Fruit fly (Drosophila melanogaster) whole organism, prepupa: ENCODE data around the gene CG9098.

ENCODE experiments used
- CG11762 ChIP-seq: fragments of 200-800 bp; sonication (Bioruptor generic); optimal IDR thresholded peaks from 3 replicates; lab custom pipeline; 2016; ENCODE audit warnings: missing biosample characterization, missing genetic modification characterization; ENCODE audit not compliant: insufficient read depth
- CG11902 ChIP-seq: fragments of 200-800 bp; sonication (Bioruptor generic); optimal IDR thresholded peaks from 3 replicates; lab custom pipeline; 2016; ENCODE audit warnings: missing biosample characterization, missing genetic modification characterization
- CG15336 ChIP-seq: fragments of 200-800 bp; sonication (Bioruptor generic); IDR thresholded peaks from 2 replicates; pipeline ENCODE4 v1.3.6; 2022; ENCODE audit warnings: missing biosample characterization, missing genetic modification characterization
- CG1621 ChIP-seq: fragments of 200-800 bp; sonication (Bioruptor generic); optimal IDR thresholded peaks from 3 replicates; lab custom pipeline; 2018; ENCODE audit warnings: missing biosample characterization, mild to moderate bottlenecking, missing genetic modification characterization
- CG16779 ChIP-seq: fragments of 200-800 bp; sonication (Bioruptor generic); optimal IDR thresholded peaks from 3 replicates; lab custom pipeline; 2017; ENCODE audit warnings: missing biosample characterization, mild to moderate bottlenecking, missing genetic modification characterization
- CG3032 ChIP-seq: fragments of 200-800 bp; optimal IDR thresholded peaks from 2 replicates; lab custom pipeline; 2019; ENCODE audit warnings: missing biosample characterization, mild to moderate bottlenecking, missing genetic modification characterization, moderate library complexity
- CG31627 ChIP-seq: fragments of 200-800 bp; sonication (Bioruptor generic); optimal IDR thresholded peaks from 3 replicates; lab custom pipeline; 2016; ENCODE audit warnings: missing biosample characterization, missing genetic modification characterization
- CG32006 ChIP-seq: fragments of 200-800 bp; sonication (Bioruptor generic); optimal IDR thresholded peaks from 3 replicates; lab custom pipeline; 2017; ENCODE audit warnings: missing biosample characterization, mild to moderate bottlenecking, missing genetic modification characterization
- CG3919 ChIP-seq: fragments of 200-800 bp; sonication (Bioruptor generic); optimal IDR thresholded peaks from 3 replicates; lab custom pipeline; 2016; ENCODE audit warnings: missing biosample characterization, missing genetic modification characterization
- CG4318 ChIP-seq: fragments of 200-800 bp; sonication (Bioruptor generic); optimal IDR thresholded peaks from 3 replicates; lab custom pipeline; 2017; ENCODE audit warnings: missing biosample characterization, mild to moderate bottlenecking, missing genetic modification characterization
- CG6792 ChIP-seq: fragments of 200-800 bp; sonication (Bioruptor generic); optimal IDR thresholded peaks from 3 replicates; lab custom pipeline; 2016; ENCODE audit warnings: missing biosample characterization, missing genetic modification characterization
- CG6808 ChIP-seq: fragments of 200-800 bp; sonication (Bioruptor generic); optimal IDR thresholded peaks from 3 replicates; lab custom pipeline; 2017; ENCODE audit warnings: missing biosample characterization, missing genetic modification characterization, mild to moderate bottlenecking, moderate library complexity, missing genetic modification reagents
- CG6854 ChIP-seq: fragments of 200-800 bp; sonication (Bioruptor generic); optimal IDR thresholded peaks from 2 replicates; lab custom pipeline; 2017; ENCODE audit warnings: missing biosample characterization, mild to moderate bottlenecking, missing genetic modification characterization
- CG8119 ChIP-seq: fragments of 200-800 bp; sonication (Bioruptor generic); IDR thresholded peaks from 3 replicates; pipeline ENCODE4 v1.3.6; 2022; ENCODE audit warnings: missing biosample characterization, missing genetic modification characterization
- CG8319 ChIP-seq: fragments of 200-800 bp; sonication (Bioruptor generic); optimal IDR thresholded peaks from 3 replicates; lab custom pipeline; 2016; ENCODE audit warnings: missing biosample characterization, missing genetic modification characterization
- Eip78C ChIP-seq: fragments of 200-800 bp; sonication (Bioruptor generic); peaks from one replicate; lab custom pipeline; 2016; ENCODE audit warnings: missing biosample characterization, missing genetic modification characterization
- Eip93F ChIP-seq: fragments of 200-800 bp; sonication (Bioruptor generic); optimal IDR thresholded peaks from 2 replicates; lab custom pipeline; 2016; ENCODE audit warnings: missing biosample characterization, mild to moderate bottlenecking, missing genetic modification characterization
- Ets21C ChIP-seq: fragments of 200-800 bp; sonication (Bioruptor generic); optimal IDR thresholded peaks from 3 replicates; lab custom pipeline; 2016; ENCODE audit warnings: missing biosample characterization, missing genetic modification characterization
- Gug ChIP-seq: fragments of 200-800 bp; sonication (Bioruptor generic); IDR thresholded peaks from 2 replicates; pipeline ENCODE4 v1.3.6; 2022; ENCODE audit warnings: missing biosample characterization, missing genetic modification characterization
- Hr4 ChIP-seq: fragments of 200-800 bp; sonication (Bioruptor generic); optimal IDR thresholded peaks from 3 replicates; lab custom pipeline; 2016; ENCODE audit warnings: missing biosample characterization, missing genetic modification characterization
- Smox ChIP-seq: fragments of 200-800 bp; sonication (Bioruptor generic); optimal IDR thresholded peaks from 3 replicates; lab custom pipeline; 2016; ENCODE audit warnings: missing biosample characterization, missing genetic modification characterization
- Sox102F ChIP-seq: fragments of 200-800 bp; sonication (Bioruptor generic); optimal IDR thresholded peaks from 2 replicates; lab custom pipeline; 2016; ENCODE audit warnings: missing biosample characterization, mild to moderate bottlenecking, missing genetic modification characterization
- Sox15 ChIP-seq: fragments of 200-800 bp; sonication (Bioruptor generic); optimal IDR thresholded peaks from 3 replicates; lab custom pipeline; 2016; ENCODE audit warnings: missing biosample characterization, missing genetic modification characterization
- achi ChIP-seq: fragments of 200-800 bp; sonication (Bioruptor generic); optimal IDR thresholded peaks from 3 replicates; lab custom pipeline; 2016; ENCODE audit warnings: missing biosample characterization, missing genetic modification characterization
- acj6 ChIP-seq: fragments of 200-800 bp; sonication (Bioruptor generic); optimal IDR thresholded peaks from 3 replicates; lab custom pipeline; 2016; ENCODE audit warnings: missing biosample characterization, missing genetic modification characterization
- eg ChIP-seq: fragments of 200-800 bp; sonication (Bioruptor generic); IDR thresholded peaks from 3 replicates; pipeline ENCODE4 v1.3.6; 2022; ENCODE audit warnings: missing biosample characterization, missing genetic modification characterization
- esn ChIP-seq: fragments of 200-800 bp; sonication (Bioruptor generic); optimal IDR thresholded peaks from 2 replicates; lab custom pipeline; 2016; ENCODE audit warnings: missing biosample characterization, mild to moderate bottlenecking, missing genetic modification characterization, moderate library complexity
- fkh ChIP-seq: fragments of 200-800 bp; sonication (Bioruptor generic); optimal IDR thresholded peaks from 3 replicates; lab custom pipeline; 2017; ENCODE audit warnings: missing biosample characterization, mild to moderate bottlenecking, missing genetic modification characterization, moderate library complexity
- lz ChIP-seq: fragments of 200-800 bp; sonication (Bioruptor generic); optimal IDR thresholded peaks from 3 replicates; lab custom pipeline; 2016; ENCODE audit warnings: missing biosample characterization, missing genetic modification characterization
- pdm3 ChIP-seq: fragments of 200-800 bp; sonication (Bioruptor generic); optimal IDR thresholded peaks from 3 replicates; lab custom pipeline; 2016; ENCODE audit warnings: missing biosample characterization, missing genetic modification characterization
- salr ChIP-seq, 2 experiments: fragments of 200-800 bp; sonication (Bioruptor generic); optimal IDR thresholded peaks; 3 replicates each; lab custom pipeline; 2016 to 2018; ENCODE audit warnings: missing biosample characterization in 2 of 2, missing genetic modification characterization in 2 of 2, mild to moderate bottlenecking in 1 of 2
- spab ChIP-seq: fragments of 200-800 bp; sonication (Bioruptor generic); optimal IDR thresholded peaks from 2 replicates; lab custom pipeline; 2017; ENCODE audit warnings: missing biosample characterization, mild to moderate bottlenecking, missing genetic modification characterization, missing genetic modification reagents
- ss ChIP-seq, 2 experiments: fragments of 200-800 bp; sonication (Bioruptor generic); optimal IDR thresholded peaks; 2 replicates in 1 of 2; 3 replicates in 1 of 2; lab custom pipeline; 2017 to 2018; ENCODE audit warnings: mild to moderate bottlenecking in 2 of 2, missing biosample characterization in 2 of 2, missing genetic modification characterization in 2 of 2, moderate library complexity in 1 of 2
- svp ChIP-seq: fragments of 200-800 bp; sonication (Bioruptor generic); peaks from one replicate; lab custom pipeline; 2016; ENCODE audit warnings: missing biosample characterization, missing genetic modification characterization
- topi ChIP-seq: fragments of 200-800 bp; sonication (Bioruptor generic); optimal IDR thresholded peaks from 3 replicates; lab custom pipeline; 2016; ENCODE audit warnings: missing biosample characterization, missing genetic modification characterization

CG9098 gene

dm6 chr2L:5982334-5982987 lies 29.7 kb downstream of the CG9098 start (continued):
- TF ChIP-seq lz (GFP tag; lab: Kevin White, UChicago) = peak; percentile 45
- peak; percentile 2 for TF ChIP-seq CG6792
- TF ChIP-seq CG1621 (tag; lab: Kevin White, UChicago) = peak; percentile 88
- peak; percentile 16 for TF ChIP-seq CG32006 (GFP tag; lab: Kevin White, UChicago)
- TF ChIP-seq CG6854 (GFP tag; lab: Kevin White, UChicago) = peak; percentile 50
- TF ChIP-seq Sox102F (GFP tag; lab: Kevin White, UChicago) = no peak
- peak; percentile 22 for TF ChIP-seq Smox
- no peak for TF ChIP-seq CG4318
- TF ChIP-seq CG8119 (GFP tag; lab: Robert Waterston, UW) = no peak
- no peak for TF ChIP-seq CG11762 (GFP tag; lab: Kevin White, UChicago)
- no peak for TF ChIP-seq Sox15 (GFP tag; lab: Kevin White, UChicago)
- TF ChIP-seq acj6 (GFP tag; lab: Kevin White, UChicago) = no peak
- no peak for TF ChIP-seq CG15336 (GFP tag; lab: Robert Waterston, UW)
- peak; percentile 25 for TF ChIP-seq pdm3 (GFP tag; lab: Kevin White, UChicago)
- TF ChIP-seq svp = peak; percentile 92
- TF ChIP-seq CG3919 (GFP tag; lab: Kevin White, UChicago) = peak; percentile 57
- no peak for TF ChIP-seq Ets21C (GFP tag; lab: Kevin White, UChicago)
- no peak for TF ChIP-seq spab (GFP tag; lab: Kevin White, UChicago)
- no peak for TF ChIP-seq CG8319 (GFP tag; lab: Kevin White, UChicago)
- TF ChIP-seq CG11902 (GFP tag; lab: Kevin White, UChicago) = peak; percentile 53
- peak; percentile 27 for TF ChIP-seq esn (GFP tag; lab: Kevin White, UChicago)
- no peak for TF ChIP-seq Eip93F (GFP tag; lab: Kevin White, UChicago)
- peak; percentile 86 for TF ChIP-seq Eip78C (GFP tag; lab: Kevin White, UChicago)

DNA sequence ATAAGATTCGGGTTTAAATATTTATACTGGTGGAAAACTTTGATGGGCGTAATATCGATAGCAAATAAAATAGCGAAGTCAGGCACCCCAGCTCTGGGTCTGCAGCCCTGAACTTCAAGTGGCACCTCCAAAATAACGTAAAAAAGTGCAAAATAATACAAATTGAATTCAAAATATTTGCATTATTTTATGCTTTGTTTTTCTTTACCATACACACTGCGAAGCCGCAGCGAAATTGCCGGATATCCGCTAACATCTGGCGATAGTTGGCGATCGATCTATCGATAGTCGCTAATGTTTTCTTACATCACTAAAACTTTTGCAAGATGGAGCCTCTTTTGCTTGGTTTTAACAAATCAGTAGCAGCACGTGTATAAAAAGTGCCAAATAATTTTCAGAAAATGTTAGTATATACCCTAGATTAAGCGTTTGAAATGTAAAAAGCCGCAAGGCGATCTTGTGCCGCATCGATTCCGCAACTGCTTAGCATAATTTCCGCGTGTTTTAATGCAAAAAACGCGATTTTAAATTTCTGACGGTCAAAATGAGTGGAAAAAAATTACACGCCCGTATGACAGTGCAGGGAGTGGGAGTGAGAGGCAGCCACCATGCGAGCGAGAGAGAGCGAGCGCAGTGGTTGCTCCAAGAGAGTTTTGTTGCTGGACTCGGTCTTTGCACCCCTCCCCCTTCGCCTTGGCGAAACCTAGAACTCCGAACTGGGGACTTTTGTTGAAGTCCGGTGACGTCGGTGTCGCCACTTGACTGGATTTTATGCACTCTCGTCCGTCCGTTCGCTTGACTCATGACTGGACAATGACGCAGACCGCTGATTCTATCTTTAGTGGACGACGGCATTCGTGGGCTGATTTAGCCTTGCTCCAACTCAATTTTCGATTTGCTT lies 30.5 kb downstream of the CG9098 start, which contains the start of gene eIF4A:
TSS of gene eIF4A (plus strand) at position 332 of the 901 bp plus-strand sequence.
- peak; percentile 35 for TF ChIP-seq achi (GFP tag; lab: Kevin White, UChicago)
- TF ChIP-seq pdm3 (GFP tag; lab: Kevin White, UChicago) = no peak
- peak; percentile 28 for TF ChIP-seq CG6808 (GFP tag; lab: Kevin White, UChicago)
- no peak for TF ChIP-seq Hr4 (GFP tag; lab: Kevin White, UChicago)
- no peak for TF ChIP-seq eg (GFP tag; lab: Robert Waterston, UW)
- TF ChIP-seq CG3919 (GFP tag; lab: Kevin White, UChicago) = peak; percentile 15
- TF ChIP-seq CG31627 (GFP tag; lab: Kevin White, UChicago) = peak; percentile 0
- peak; percentile 93 for TF ChIP-seq fkh (GFP tag; lab: Kevin White, UChicago)
- peak in 1 of 2 experiments; percentile 7 for TF ChIP-seq salr (GFP tag; optimal IDR thresholded peaks at IDR 0.05; lab: Kevin White, UChicago)
- TF ChIP-seq CG16779 (tag; lab: Kevin White, UChicago) = peak; percentile 49
- TF ChIP-seq topi = peak; percentile 8
- peak; percentile 24 for TF ChIP-seq CG3032 (tag; lab: Kevin White, UChicago)
- no peak for TF ChIP-seq Gug (GFP tag; lab: Robert Waterston, UW)
- TF ChIP-seq ss (GFP tag; optimal IDR thresholded peaks at IDR 0.05; lab: Kevin White, UChicago) = peak in 1 of 2 experiments; percentile 12
- TF ChIP-seq Eip78C (GFP tag; lab: Kevin White, UChicago) = peak; percentile 64
- TF ChIP-seq svp = peak; percentile 43
- TF ChIP-seq lz (GFP tag; lab: Kevin White, UChicago) = peak; percentile 1
